Fruit fly (Drosophila melanogaster): ENCODE measurements around the gene IPIP.

IPIP gene

DNA sequence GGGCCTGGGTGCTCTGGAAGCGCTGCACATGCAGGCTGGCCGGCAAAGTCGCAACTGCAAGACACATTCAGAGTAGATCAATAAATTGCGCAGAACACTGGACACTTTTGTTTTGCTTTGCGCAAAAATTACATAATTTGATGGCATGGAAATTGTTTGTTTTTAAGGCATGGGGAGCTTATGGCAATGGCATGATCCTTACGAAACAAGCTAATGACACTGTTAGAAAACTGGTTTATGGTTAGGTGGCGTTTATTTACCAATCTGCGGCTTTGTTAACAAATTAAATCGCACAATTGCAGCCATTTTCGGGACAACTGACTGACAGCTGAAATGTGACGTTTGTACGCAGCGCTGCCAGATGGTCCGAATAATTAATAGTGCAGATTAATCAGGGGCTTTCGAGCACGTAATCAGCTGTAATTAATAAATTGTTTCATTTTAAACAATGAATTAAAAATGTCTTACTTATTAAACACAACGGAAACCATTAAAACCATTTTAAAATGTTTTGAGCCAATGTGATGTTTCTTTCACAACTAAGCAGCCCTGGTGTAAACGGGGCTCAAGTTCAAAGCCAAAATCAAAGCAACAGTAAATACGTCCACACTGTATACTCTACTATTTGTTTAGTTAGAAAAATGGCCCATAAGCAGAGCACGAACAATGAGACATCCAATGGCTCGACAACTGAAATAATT lies 14.7 kb downstream of the IPIP start, which contains the start of the genes ND-51 and CG13994 (continued):
- TF ChIP-seq B-H1 (GFP tag; IDR thresholded peaks at IDR 0.05), result peak; percentile 70
- peak; percentile 88 for TF ChIP-seq Ptx1 (GFP tag; IDR thresholded peaks at IDR 0.05)
- peak; percentile 75 for TF ChIP-seq kni (GFP tag; optimal IDR thresholded peaks at IDR 0.05)
- TF ChIP-seq vfl (GFP tag; optimal IDR thresholded peaks at IDR 0.05), result peak; percentile 69
- TF ChIP-seq Sox102F (GFP tag; optimal IDR thresholded peaks at IDR 0.05), result peak; percentile 83
- TF ChIP-seq NK7.1 (GFP tag; optimal IDR thresholded peaks at IDR 0.05), result peak; percentile 57
- peak in 1 of 2 experiments; percentile 68 for TF ChIP-seq insv (GFP tag; optimal IDR thresholded peaks at IDR 0.05)
- no peak for TF ChIP-seq Dip2 (GFP tag; IDR thresholded peaks at IDR 0.05)
- peak; percentile 71 for TF ChIP-seq CG32772 (GFP tag; IDR thresholded peaks at IDR 0.05)
- peak; percentile 86 for TF ChIP-seq sug (tag; optimal IDR thresholded peaks at IDR 0.05)
- peak; percentile 55 for TF ChIP-seq Asciz (GFP tag; optimal IDR thresholded peaks at IDR 0.05)
- peak; percentile 75 for TF ChIP-seq CG9215 (GFP tag; IDR thresholded peaks at IDR 0.05)
- TF ChIP-seq HHEX (GFP tag; optimal IDR thresholded peaks at IDR 0.05), result peak; percentile 68
- TF ChIP-seq CG2129 (GFP tag; IDR thresholded peaks at IDR 0.05; ENCODE audit: partially characterized antibody), result 0 out of 2 replicates have a peak, but pooled peaks have one; percentile 11
- peak; percentile 49 for TF ChIP-seq Hey (tag; optimal IDR thresholded peaks at IDR 0.05)
- peak; percentile 69 for TF ChIP-seq croc (GFP tag; conservative IDR thresholded peaks at IDR 0.05)
- no peak for TF ChIP-seq corto (GFP tag; optimal IDR thresholded peaks at IDR 0.05)
- no peak for TF ChIP-seq CG43689 (GFP tag; IDR thresholded peaks at IDR 0.05)
- no peak for TF ChIP-seq odd (GFP tag; optimal IDR thresholded peaks at IDR 0.05)
- TF ChIP-seq HmgZ (tag; optimal IDR thresholded peaks at IDR 0.05), result peak; percentile 93
- peak; percentile 65 for TF ChIP-seq NC2β (GFP tag; optimal IDR thresholded peaks at IDR 0.05)
- peak; percentile 66 for TF ChIP-seq CG11247 (GFP tag; IDR thresholded peaks at IDR 0.05)
- peak; percentile 53 for TF ChIP-seq CG31388 (GFP tag; optimal IDR thresholded peaks at IDR 0.05)
- TF ChIP-seq CHES-1-like (GFP tag; optimal IDR thresholded peaks at IDR 0.05), result peak; percentile 79
- TF ChIP-seq sima (GFP tag; optimal IDR thresholded peaks at IDR 0.05), result peak; percentile 18
- TF ChIP-seq Abd-B (GFP tag; optimal IDR thresholded peaks at IDR 0.05), result peak; percentile 94
- no peak for TF ChIP-seq HLHmδ (GFP tag; optimal IDR thresholded peaks at IDR 0.05)
- peak; percentile 77 for TF ChIP-seq CG10366 (GFP tag; IDR thresholded peaks at IDR 0.05)
- TF ChIP-seq CG10274 (GFP tag; optimal IDR thresholded peaks at IDR 0.05), result peak; percentile 17
- TF ChIP-seq CG12769 (tag; optimal IDR thresholded peaks at IDR 0.05), result no peak
- TF ChIP-seq crc (GFP tag; optimal IDR thresholded peaks at IDR 0.05), result peak; percentile 71
- TF ChIP-seq CG5245 (GFP tag; optimal IDR thresholded peaks at IDR 0.05), result peak; percentile 85
- TF ChIP-seq gcm (GFP tag; optimal IDR thresholded peaks at IDR 0.05), result peak; percentile 41
- TF ChIP-seq repo (GFP tag; optimal IDR thresholded peaks at IDR 0.05), result peak; percentile 78
- peak; percentile 58 for TF ChIP-seq btn (GFP tag; optimal IDR thresholded peaks at IDR 0.05)
- 0 out of 2 replicates have a peak, but pooled peaks have one; percentile 25 for TF ChIP-seq aop (GFP tag; IDR thresholded peaks at IDR 0.05)
- TF ChIP-seq dmrt11E (tag; optimal IDR thresholded peaks at IDR 0.05), result peak; percentile 71
- TF ChIP-seq CG9797 (GFP tag; optimal IDR thresholded peaks at IDR 0.05), result peak; percentile 83
- TF ChIP-seq rib (GFP tag; IDR thresholded peaks at IDR 0.05), result peak; percentile 56; the same call in 1 of the 2 replicates
- TF ChIP-seq CG13296 (GFP tag; optimal IDR thresholded peaks at IDR 0.05), result peak; percentile 80
- TF ChIP-seq CG3838 (GFP tag; optimal IDR thresholded peaks at IDR 0.05), result peak; percentile 70
- TF ChIP-seq CG12391 (tag; optimal IDR thresholded peaks at IDR 0.05), result peak; percentile 83
- TF ChIP-seq CG16779 (GFP tag; IDR thresholded peaks at IDR 0.05), result peak; percentile 21; the same call in 1 of the 2 replicates
- TF ChIP-seq Dad (GFP tag; optimal IDR thresholded peaks at IDR 0.05), result peak; percentile 79
- peak; percentile 55 for TF ChIP-seq NC2α (GFP tag; optimal IDR thresholded peaks at IDR 0.05)
- peak; percentile 59; the same call in 2 of the 3 replicates for TF ChIP-seq CG11560 (tag; IDR thresholded peaks at IDR 0.05)
- TF ChIP-seq tgo (GFP tag; IDR thresholded peaks at IDR 0.05), result peak; percentile 85
- peak; percentile 51 for TF ChIP-seq CG12236 (GFP tag; optimal IDR thresholded peaks at IDR 0.05)
- peak; percentile 43 for TF ChIP-seq CG3065 (GFP tag; optimal IDR thresholded peaks at IDR 0.05)
- TF ChIP-seq ap (GFP tag; IDR thresholded peaks at IDR 0.05), result peak; percentile 47; the same call in 1 of the 2 replicates
